Fruit fly (Drosophila melanogaster) whole organism, embryonic: ENCODE results near the gene CG45218.

Experiments used
- Atf-2 ChIP-seq: fragments of 200-800 bp; sonication (Bioruptor generic); optimal IDR thresholded peaks from 2 replicates; lab custom pipeline; 2016; ENCODE audit warnings: missing biosample characterization, missing genetic modification characterization
- BEAF-32 ChIP-seq: fragments of 200-800 bp; sonication (Bioruptor generic); optimal IDR thresholded peaks from 3 replicates; lab custom pipeline; 2017; ENCODE audit warnings: missing biosample characterization, missing genetic modification characterization, mild to moderate bottlenecking, moderate library complexity, missing genetic modification reagents
- CG10462 ChIP-seq: fragments of 200-800 bp; sonication (Bioruptor generic); optimal IDR thresholded peaks from 2 replicates; lab custom pipeline; 2016; ENCODE audit warnings: missing biosample characterization, missing genetic modification characterization
- CG11398 ChIP-seq: fragments of 200-800 bp; sonication (Bioruptor generic); optimal IDR thresholded peaks from 2 replicates; lab custom pipeline; 2016; ENCODE audit warnings: missing biosample characterization, missing genetic modification characterization
- CG12744 ChIP-seq: fragments of 200-800 bp; sonication (Bioruptor generic); optimal IDR thresholded peaks from 2 replicates; lab custom pipeline; 2016; ENCODE audit warnings: missing biosample characterization, missing genetic modification characterization
- CG14860 ChIP-seq: fragments of 200-800 bp; sonication (Bioruptor generic); IDR thresholded peaks from 3 replicates; pipeline ENCODE4 v1.3.6; 2022; ENCODE audit warnings: missing biosample characterization, missing genetic modification characterization; ENCODE audit not compliant: partially characterized antibody
- CG15011 ChIP-seq: fragments of 200-800 bp; sonication (Bioruptor generic); optimal IDR thresholded peaks from 3 replicates; lab custom pipeline; 2018; ENCODE audit warnings: missing biosample characterization, mild to moderate bottlenecking, missing genetic modification characterization
- CG15601 ChIP-seq: fragments of 200-800 bp; sonication (Bioruptor generic); optimal IDR thresholded peaks from 3 replicates; lab custom pipeline; 2019; ENCODE audit warnings: missing biosample characterization, mild to moderate bottlenecking, missing genetic modification characterization, moderate library complexity
- CG18262 ChIP-seq: fragments of 200-800 bp; optimal IDR thresholded peaks from 3 replicates; lab custom pipeline; 2019; ENCODE audit warnings: missing biosample characterization, mild to moderate bottlenecking, missing genetic modification characterization, moderate library complexity
- CG18599 ChIP-seq: fragments of 200-800 bp; sonication (Bioruptor generic); optimal IDR thresholded peaks from 3 replicates; lab custom pipeline; 2017; ENCODE audit warnings: missing biosample characterization, missing genetic modification characterization, mild to moderate bottlenecking, moderate library complexity, missing genetic modification reagents
- CG18764 ChIP-seq: fragments of 200-800 bp; sonication (Bioruptor generic); optimal IDR thresholded peaks from 3 replicates; lab custom pipeline; 2016; ENCODE audit warnings: missing biosample characterization, missing genetic modification characterization
- CG2875 ChIP-seq: fragments of 200-800 bp; sonication (Bioruptor generic); optimal IDR thresholded peaks from 2 replicates; lab custom pipeline; 2017; ENCODE audit warnings: missing biosample characterization, mild to moderate bottlenecking, missing genetic modification characterization, missing genetic modification reagents
- CG33213 ChIP-seq: fragments of 200-800 bp; sonication (Bioruptor generic); optimal IDR thresholded peaks from 3 replicates; lab custom pipeline; 2016; ENCODE audit warnings: missing biosample characterization, missing genetic modification characterization
- CG43689 ChIP-seq: fragments of 200-800 bp; sonication (Bioruptor generic); IDR thresholded peaks from 2 replicates; pipeline ENCODE4 v1.3.6; 2022; ENCODE audit warnings: missing biosample characterization, missing genetic modification characterization
- CG4617 ChIP-seq: fragments of 200-800 bp; sonication (Bioruptor generic); optimal IDR thresholded peaks from 3 replicates; lab custom pipeline; 2016; ENCODE audit warnings: missing biosample characterization, missing genetic modification characterization, borderline replicate concordance
- CG7271 ChIP-seq: fragments of 200-800 bp; sonication (Bioruptor generic); optimal IDR thresholded peaks from 2 replicates; lab custom pipeline; 2018; ENCODE audit warnings: missing biosample characterization, mild to moderate bottlenecking, missing genetic modification characterization, moderate library complexity
- CG7786 ChIP-seq: fragments of 200-800 bp; sonication (Bioruptor generic); optimal IDR thresholded peaks from 2 replicates; lab custom pipeline; 2016; ENCODE audit warnings: missing biosample characterization, missing genetic modification characterization
- CG8359 ChIP-seq: fragments of 200-800 bp; sonication (Bioruptor generic); optimal IDR thresholded peaks from 2 replicates; lab custom pipeline; 2017; ENCODE audit warnings: missing biosample characterization, mild to moderate bottlenecking, missing genetic modification characterization, borderline replicate concordance
- CG8924 ChIP-seq: fragments of 200-800 bp; optimal IDR thresholded peaks from 3 replicates; lab custom pipeline; 2019; ENCODE audit warnings: missing biosample characterization, mild to moderate bottlenecking, missing genetic modification characterization, moderate library complexity
- CG9215 ChIP-seq: fragments of 200-800 bp; sonication (Bioruptor generic); IDR thresholded peaks from 2 replicates; pipeline ENCODE4 v1.3.6; 2022; ENCODE audit warnings: missing biosample characterization, missing genetic modification characterization
- CrebB ChIP-seq: fragments of 200-800 bp; sonication (Bioruptor generic); optimal IDR thresholded peaks from 3 replicates; lab custom pipeline; 2018; ENCODE audit warnings: missing biosample characterization, mild to moderate bottlenecking, missing genetic modification characterization
- Dek ChIP-seq: fragments of 200-800 bp; sonication (Bioruptor generic); optimal IDR thresholded peaks from 3 replicates; lab custom pipeline; 2019; ENCODE audit warnings: missing biosample characterization, mild to moderate bottlenecking, missing genetic modification characterization, moderate library complexity
- Dref ChIP-seq: fragments of 200-800 bp; sonication (Bioruptor generic); IDR thresholded peaks from 2 replicates; pipeline ENCODE4 v1.3.6; 2022; ENCODE audit warnings: missing biosample characterization, missing genetic modification characterization
- ERR ChIP-seq: fragments of 200-800 bp; sonication (Bioruptor generic); optimal IDR thresholded peaks from 2 replicates; lab custom pipeline; 2016; ENCODE audit warnings: missing biosample characterization, missing genetic modification characterization
- Gug ChIP-seq: fragments of 200-800 bp; sonication (Bioruptor generic); IDR thresholded peaks from 4 replicates; pipeline ENCODE4 v1.3.6; 2022; ENCODE audit warnings: missing biosample characterization, missing genetic modification characterization
- HHEX ChIP-seq: fragments of 200-800 bp; sonication (Bioruptor generic); optimal IDR thresholded peaks from 3 replicates; lab custom pipeline; 2017; ENCODE audit warnings: missing biosample characterization, mild to moderate bottlenecking, missing genetic modification characterization, missing genetic modification reagents
- HmgZ ChIP-seq: fragments of 200-800 bp; sonication (Bioruptor generic); optimal IDR thresholded peaks from 2 replicates; lab custom pipeline; 2018; ENCODE audit warnings: missing biosample characterization, mild to moderate bottlenecking, missing genetic modification characterization
- Hr39 ChIP-seq: fragments of >200 bp; optimal IDR thresholded peaks from 2 replicates; lab custom pipeline; 2017
- Hr78 ChIP-seq, 2 experiments: fragments of 200-800 bp in 1 of 2; fragments of >200 bp in 1 of 2; sonication (Bioruptor generic) in 1 of 2; optimal IDR thresholded peaks; 2 replicates each; lab custom pipeline; 2017 to 2019; ENCODE audit warnings: missing biosample characterization in 2 of 2, missing genetic modification characterization in 2 of 2, mild to moderate bottlenecking in 1 of 2, moderate library complexity in 1 of 2
- Poxn ChIP-seq: fragments of 200-800 bp; sonication (Bioruptor generic); IDR thresholded peaks from 2 replicates; pipeline ENCODE4 v1.3.6; 2022; ENCODE audit warnings: missing biosample characterization, missing genetic modification characterization
- Ravus ChIP-seq: fragments of 200-800 bp; sonication (Bioruptor generic); IDR thresholded peaks from 2 replicates; pipeline ENCODE4 v1.3.6; 2022; ENCODE audit warnings: missing biosample characterization, missing genetic modification characterization
- Six4 ChIP-seq: fragments of 200-800 bp; sonication (Bioruptor generic); optimal IDR thresholded peaks from 2 replicates; lab custom pipeline; 2016; ENCODE audit warnings: missing biosample characterization, missing genetic modification characterization
- Spps ChIP-seq: fragments of 200-800 bp; sonication (Bioruptor generic); optimal IDR thresholded peaks from 2 replicates; lab custom pipeline; 2018; ENCODE audit warnings: missing biosample characterization, mild to moderate bottlenecking, missing genetic modification characterization
- bsh ChIP-seq, 2 experiments: fragments of 200-800 bp; sonication (Bioruptor generic); optimal IDR thresholded peaks; 2 replicates each; lab custom pipeline; 2017 to 2018; ENCODE audit warnings: mild to moderate bottlenecking in 2 of 2, missing biosample characterization in 2 of 2, missing genetic modification characterization in 2 of 2, moderate library complexity in 1 of 2
- da ChIP-seq: fragments of 200-800 bp; sonication (Bioruptor generic); optimal IDR thresholded peaks from 2 replicates; lab custom pipeline; 2016; ENCODE audit warnings: missing biosample characterization, missing genetic modification characterization
- dm ChIP-seq: fragments of 200-800 bp; sonication (Bioruptor generic); optimal IDR thresholded peaks from 3 replicates; lab custom pipeline; 2016; ENCODE audit warnings: missing biosample characterization, missing genetic modification characterization
- ems ChIP-seq: fragments of 200-800 bp; sonication (Bioruptor generic); optimal IDR thresholded peaks from 3 replicates; lab custom pipeline; 2016; ENCODE audit warnings: missing biosample characterization, missing genetic modification characterization
- eyg ChIP-seq: fragments of 200-800 bp; sonication (Bioruptor generic); optimal IDR thresholded peaks from 3 replicates; lab custom pipeline; 2016; ENCODE audit warnings: missing biosample characterization, missing genetic modification characterization
- fd64A ChIP-seq: fragments of 200-800 bp; sonication (Bioruptor generic); optimal IDR thresholded peaks from 3 replicates; lab custom pipeline; 2018; ENCODE audit warnings: missing biosample characterization, mild to moderate bottlenecking, missing genetic modification characterization
- hb ChIP-seq: fragments of 200-800 bp; sonication (Bioruptor generic); IDR thresholded peaks from 3 replicates; pipeline ENCODE4 v1.3.6; 2022; ENCODE audit warnings: missing biosample characterization, missing genetic modification characterization; ENCODE audit not compliant: partially characterized antibody
- hbn ChIP-seq: fragments of 200-800 bp; sonication (Bioruptor generic); IDR thresholded peaks from 2 replicates; pipeline ENCODE4 v1.3.6; 2022; ENCODE audit warnings: missing biosample characterization, missing genetic modification characterization; ENCODE audit not compliant: partially characterized antibody
- insv ChIP-seq, 2 experiments: fragments of 200-800 bp; sonication (Bioruptor generic); optimal IDR thresholded peaks; 3 replicates each; lab custom pipeline; 2016 to 2018; ENCODE audit warnings: missing biosample characterization in 2 of 2, missing genetic modification characterization in 2 of 2
- jigr1 ChIP-seq: fragments of 200-800 bp; sonication (Bioruptor generic); IDR thresholded peaks from 3 replicates; pipeline ENCODE4 v1.3.6; 2022; ENCODE audit warnings: missing biosample characterization, missing genetic modification characterization
- jumu ChIP-seq: fragments of 200-800 bp; sonication (Bioruptor generic); optimal IDR thresholded peaks from 3 replicates; lab custom pipeline; 2016; ENCODE audit warnings: missing biosample characterization, missing genetic modification characterization
- nom ChIP-seq: fragments of 200-800 bp; sonication (Bioruptor generic); optimal IDR thresholded peaks from 2 replicates; lab custom pipeline; 2017; ENCODE audit warnings: missing biosample characterization, missing genetic modification characterization, mild to moderate bottlenecking, moderate library complexity, missing genetic modification reagents
- psq ChIP-seq: fragments of 200-800 bp; sonication (Bioruptor generic); optimal IDR thresholded peaks from 2 replicates; lab custom pipeline; 2017; ENCODE audit warnings: missing biosample characterization, missing genetic modification characterization
- sna ChIP-seq: fragments of 200-800 bp; sonication (Bioruptor generic); IDR thresholded peaks from 2 replicates; pipeline ENCODE4 v1.3.6; 2022; ENCODE audit warnings: missing biosample characterization, missing genetic modification characterization; ENCODE audit not compliant: partially characterized antibody
- wek ChIP-seq: fragments of 200-800 bp; sonication (Bioruptor generic); optimal IDR thresholded peaks from 3 replicates; lab custom pipeline; 2018; ENCODE audit warnings: missing biosample characterization, mild to moderate bottlenecking, missing genetic modification characterization, moderate library complexity
- zen2 ChIP-seq: fragments of 200-800 bp; sonication (Bioruptor generic); IDR thresholded peaks from 3 replicates; pipeline ENCODE4 v1.3.6; 2022; ENCODE audit warnings: missing biosample characterization, missing genetic modification characterization; ENCODE audit not compliant: partially characterized antibody

CG45218 gene

dm6 chr3R:15280619-15281334 lies 9.8 kb downstream of the CG45218 start (continued):
- TF ChIP-seq psq (GFP tag; lab: Kevin White, UChicago) (no peak), Poxn (no peak), CG12744 (GFP tag; lab: Kevin White, UChicago) (no peak), CG2875 (GFP tag; lab: Kevin White, UChicago) (peak; percentile 75), HHEX (peak; percentile 67), zen2 (no peak), CG7271 (tag; lab: Kevin White, UChicago) (peak; percentile 16), ems (no peak), CG18599 (peak; percentile 47), hbn (GFP tag; lab: Robert Waterston, UW) (no peak), CG10462 (GFP tag; lab: Kevin White, UChicago) (peak; percentile 43), Six4 (GFP tag; lab: Kevin White, UChicago) (peak; percentile 74), jigr1 (GFP tag; lab: Robert Waterston, UW) (no peak), CG18262 (tag; lab: Kevin White, UChicago) (peak; percentile 92), insv (GFP tag; optimal IDR thresholded peaks at IDR 0.05; lab: Kevin White, UChicago) (no peak), nom (no peak), CG8924 (tag; lab: Kevin White, UChicago) (peak; percentile 83), CG43689 (no peak), da (GFP tag; lab: Kevin White, UChicago) (no peak), hb (GFP tag; lab: Robert Waterston, UW) (no peak), Ravus (GFP tag; lab: Robert Waterston, UW) (no peak), eyg (GFP tag; lab: Kevin White, UChicago) (no peak), Dek (tag; lab: Kevin White, UChicago) (peak; percentile 20), dm (no peak), Spps (tag; lab: Kevin White, UChicago) (peak; percentile 44), sna (GFP tag; lab: Robert Waterston, UW) (no peak), CG14860 (GFP tag; lab: Robert Waterston, UW) (no peak), CG11398 (no peak), CG8359 (GFP tag; lab: Kevin White, UChicago) (peak; percentile 61), fd64A (GFP tag; lab: Kevin White, UChicago) (no peak), CG15601 (no peak), HmgZ (tag; lab: Kevin White, UChicago) (no peak), Dref (GFP tag; lab: Robert Waterston, UW) (no peak), CrebB (tag; lab: Kevin White, UChicago) (no peak), ERR (GFP tag; lab: Kevin White, UChicago) (no peak), CG4617 (GFP tag; lab: Kevin White, UChicago) (no peak), CG15011 (GFP tag; lab: Kevin White, UChicago) (peak; percentile 12), CG18764 (GFP tag; lab: Kevin White, UChicago) (peak; percentile 55), Gug (peak; percentile 50; the same call in 1 of the 4 replicates), Hr78 (GFP tag; optimal IDR thresholded peaks at IDR 0.05; lab: Kevin White, UChicago) (peak in 1 of 2 experiments; percentile 64), bsh (GFP tag; optimal IDR thresholded peaks at IDR 0.05; lab: Kevin White, UChicago) (peak in 1 of 2 experiments; percentile 71), CG33213 (GFP tag; lab: Kevin White, UChicago) (no peak), wek (GFP tag; lab: Kevin White, UChicago) (no peak), CG9215 (GFP tag; lab: Robert Waterston, UW) (no peak; the same call in 1 of the 2 replicates), BEAF-32 (GFP tag; lab: Kevin White, UChicago) (no peak), Atf-2 (GFP tag; lab: Kevin White, UChicago) (no peak), CG7786 (GFP tag; lab: Kevin White, UChicago) (no peak), Hr39 (lab: Kevin White, UChicago) (no peak), jumu (GFP tag; lab: Kevin White, UChicago) (peak; percentile 27)
